Fruit fly (Drosophila melanogaster): ENCODE results near the gene CG14450.

DNA sequence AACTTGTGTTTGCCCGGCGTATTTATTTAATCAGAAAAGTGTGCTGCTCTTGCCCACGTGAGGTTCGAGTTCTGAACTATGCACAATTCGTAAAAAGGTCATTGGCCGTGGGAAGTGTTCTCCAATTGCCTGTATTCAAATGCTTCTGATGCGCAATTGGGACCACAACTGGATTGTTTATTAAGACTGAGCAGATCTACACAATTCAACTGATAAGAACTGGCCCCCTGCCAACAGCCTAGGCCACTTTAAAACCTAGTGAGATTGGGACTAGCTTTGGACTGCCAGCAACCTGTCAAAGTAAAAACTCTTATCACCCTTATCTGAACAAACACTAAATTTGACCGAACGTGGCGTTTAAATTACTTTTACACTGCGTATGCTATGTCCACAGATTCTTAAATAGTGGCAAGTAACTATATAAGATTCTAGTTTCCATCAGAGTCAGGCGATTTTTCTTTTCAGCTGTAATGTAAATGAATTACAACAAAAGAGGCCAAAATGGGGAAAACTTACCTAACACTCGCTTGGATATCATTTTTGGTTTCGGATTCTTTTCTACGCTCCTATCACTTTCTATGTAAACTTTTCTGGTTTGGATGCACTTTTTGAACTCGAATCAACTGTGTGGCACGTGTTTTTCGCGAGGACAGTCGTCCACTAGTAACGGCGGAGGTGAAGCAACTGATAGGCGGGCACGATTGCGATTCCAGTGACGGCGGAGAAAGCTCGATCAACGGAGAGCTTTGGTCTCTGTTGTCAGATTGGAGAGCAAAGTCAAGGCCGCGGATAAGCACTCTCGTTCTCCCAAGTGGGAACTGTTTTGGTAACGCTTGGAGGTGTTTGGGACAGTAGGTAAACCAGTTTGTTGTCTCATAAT, 10.4 kb upstream of the CG14450 start, which contains the start of gene CG11241:
- no peak for TF ChIP-seq lola (GFP tag; optimal IDR thresholded peaks at IDR 0.05)
- no peak for TF ChIP-seq sage (GFP tag; optimal IDR thresholded peaks at IDR 0.05)
- no peak for TF ChIP-seq Hr78 (GFP tag; optimal IDR thresholded peaks at IDR 0.05)
